Worm (Caenorhabditis elegans) whole organism, L4 larva: ENCODE results near the gene F55G1.7.
A peak's percentile ranks its signal among the peaks of the same experiment; 100 is the strongest.

ENCODE experiments used
- F10B5.3 ChIP-seq: sonication (generic microtip); optimal IDR thresholded peaks from 2 replicates; lab custom pipeline; 2016; ENCODE audit warnings: mild to moderate bottlenecking, missing genetic modification characterization, missing compliant biosample characterization
- F44E2.7 ChIP-seq: fragments of 200-800 bp; sonication (Bioruptor generic); IDR thresholded peaks from 2 replicates; pipeline ENCODE4 v2.1.2; 2022; ENCODE audit warnings: missing genetic modification characterization, missing compliant biosample characterization
- R02D3.7 ChIP-seq: fragments of 150-350 bp; sonication (generic microtip); optimal IDR thresholded peaks from 3 replicates; lab custom pipeline; 2014; ENCODE audit warnings: missing biosample characterization, missing genetic modification characterization
- T20F7.1 ChIP-seq: fragments of 200-800 bp; sonication (Bioruptor generic); optimal IDR thresholded peaks from 2 replicates; lab custom pipeline; 2018; ENCODE audit warnings: mild to moderate bottlenecking, missing genetic modification characterization, missing compliant biosample characterization
- Y105C5A.15 ChIP-seq: fragments of 200-800 bp; sonication (Bioruptor generic); IDR thresholded peaks from 2 replicates; pipeline ENCODE4 v1.3.6; 2022; ENCODE audit warnings: missing genetic modification characterization, missing compliant biosample characterization
- Y5F2A.4 ChIP-seq: fragments of 200-800 bp; sonication (Bioruptor generic); optimal IDR thresholded peaks from 2 replicates; lab custom pipeline; 2018; ENCODE audit warnings: mild to moderate bottlenecking, missing genetic modification characterization, missing compliant biosample characterization
- aha-1 ChIP-seq: fragments of 150-350 bp; peaks from one replicate; lab custom pipeline; 2014; ENCODE audit warnings: missing biosample characterization, missing genetic modification characterization
- ceh-82 ChIP-seq: sonication (generic microtip); optimal IDR thresholded peaks from 2 replicates; lab custom pipeline; 2017; ENCODE audit warnings: missing biosample characterization, missing genetic modification characterization
- daf-16 ChIP-seq, 3 experiments: sonication (generic microtip); optimal IDR thresholded peaks; 2 replicates each; lab custom pipeline; 2016 to 2017; ENCODE audit warnings: missing genetic modification characterization in 3 of 3, missing genetic modification reagents in 3 of 3, mild to moderate bottlenecking in 2 of 3, missing compliant biosample characterization in 2 of 3, missing biosample characterization in 1 of 3, moderate library complexity in 1 of 3
- daf-19 ChIP-seq: fragments of 200-800 bp; sonication (Bioruptor generic); conservative IDR thresholded peaks from 2 replicates; pipeline ENCODE4 v1.3.6; 2022; ENCODE audit warnings: missing genetic modification characterization, missing compliant biosample characterization
- daf-8 ChIP-seq: fragments of 200-800 bp; sonication (Bioruptor generic); IDR thresholded peaks from 2 replicates; pipeline ENCODE4 v1.3.6; 2022; ENCODE audit warnings: missing genetic modification characterization, missing compliant biosample characterization
- dmd-8 ChIP-seq: fragments of 200-800 bp; sonication (Bioruptor generic); IDR thresholded peaks from 2 replicates; pipeline ENCODE4 v1.3.6; 2022; ENCODE audit warnings: missing genetic modification characterization, missing compliant biosample characterization
- egl-27 ChIP-seq: sonication (generic microtip); optimal IDR thresholded peaks from 3 replicates; lab custom pipeline; 2017; ENCODE audit warnings: missing biosample characterization, missing genetic modification reagents, missing genetic modification characterization
- hif-1 ChIP-seq, 2 experiments: sonication (generic microtip); optimal IDR thresholded peaks; 2 replicates each; lab custom pipeline; 2016 to 2017; ENCODE audit warnings: missing compliant biosample characterization in 2 of 2, missing genetic modification characterization in 2 of 2, missing genetic modification reagents in 2 of 2, missing genotype in 2 of 2, mild to moderate bottlenecking in 1 of 2
- hlh-11 ChIP-seq: fragments of 200-800 bp; sonication (Bioruptor generic); optimal IDR thresholded peaks from 2 replicates; lab custom pipeline; 2018; ENCODE audit warnings: mild to moderate bottlenecking, missing genetic modification characterization, missing compliant biosample characterization
- jun-1 ChIP-seq: fragments of 150-350 bp; optimal IDR thresholded peaks from 2 replicates; lab custom pipeline; 2014; ENCODE audit warnings: missing biosample characterization, missing genetic modification reagents, missing genetic modification characterization
- lim-7 ChIP-seq: fragments of 200-800 bp; sonication (Bioruptor generic); IDR thresholded peaks from 2 replicates; pipeline ENCODE4 v1.3.6; 2022; ENCODE audit warnings: missing genetic modification characterization, missing compliant biosample characterization
- lin-1 ChIP-seq: fragments of 200-800 bp; sonication (Bioruptor generic); IDR thresholded peaks from 2 replicates; pipeline ENCODE4 v1.3.6; 2022; ENCODE audit warnings: missing genetic modification reagents, missing genetic modification characterization, missing compliant biosample characterization
- lin-15B ChIP-seq: fragments of 150-350 bp; sonication (generic microtip); optimal IDR thresholded peaks from 3 replicates; lab custom pipeline; 2014; ENCODE audit warnings: missing biosample characterization, missing genetic modification characterization
- lsy-2 ChIP-seq, 2 experiments: fragments of 150-350 bp in 1 of 2; sonication (generic microtip) in 1 of 2; optimal IDR thresholded peaks; 2 replicates each; lab custom pipeline; 2014 to 2017; ENCODE audit warnings: missing biosample characterization in 2 of 2, missing genetic modification characterization in 2 of 2
- madf-5 ChIP-seq, 2 experiments: fragments of 200-800 bp; sonication (Bioruptor generic); IDR thresholded peaks; 2 replicates each; pipeline ENCODE4 v1.3.6; 2022; ENCODE audit warnings: missing compliant biosample characterization in 2 of 2, missing genetic modification characterization in 2 of 2
- madf-9 ChIP-seq: fragments of 200-800 bp; sonication (Bioruptor generic); conservative IDR thresholded peaks from 2 replicates; pipeline ENCODE4 v1.3.6; 2022; ENCODE audit warnings: missing genetic modification reagents, missing genetic modification characterization, missing compliant biosample characterization
- mdt-29 ChIP-seq: fragments of 200-800 bp; sonication (Bioruptor generic); IDR thresholded peaks from 2 replicates; pipeline ENCODE4 v1.3.6; 2022; ENCODE audit warnings: missing genetic modification reagents, missing genetic modification characterization, missing compliant biosample characterization
- mxl-3 ChIP-seq: fragments of 200-800 bp; sonication (Bioruptor generic); optimal IDR thresholded peaks from 2 replicates; lab custom pipeline; 2018; ENCODE audit warnings: mild to moderate bottlenecking, missing genetic modification characterization, missing compliant biosample characterization
- nhr-11 ChIP-seq: fragments of 150-350 bp; optimal IDR thresholded peaks from 2 replicates; lab custom pipeline; 2014; ENCODE audit warnings: missing biosample characterization, missing genetic modification characterization
- nhr-25 ChIP-seq: sonication (generic microtip); optimal IDR thresholded peaks from 2 replicates; lab custom pipeline; 2017; ENCODE audit warnings: missing genetic modification characterization, mild to moderate bottlenecking, missing compliant biosample characterization, antibody characterized with exemption, moderate library complexity, borderline replicate concordance; ENCODE audit not compliant: insufficient read depth
- nhr-42 ChIP-seq: fragments of 200-800 bp; sonication (Bioruptor generic); IDR thresholded peaks from 2 replicates; pipeline ENCODE4 v1.3.6; 2022; ENCODE audit warnings: missing genetic modification characterization, missing compliant biosample characterization
- nhr-48 ChIP-seq: sonication (generic microtip); optimal IDR thresholded peaks from 2 replicates; lab custom pipeline; 2016; ENCODE audit warnings: mild to moderate bottlenecking, missing genetic modification characterization, missing compliant biosample characterization
- nhr-76 ChIP-seq: fragments of 150-350 bp; optimal IDR thresholded peaks from 2 replicates; lab custom pipeline; 2014; ENCODE audit warnings: missing biosample characterization, missing genetic modification characterization
- php-3 ChIP-seq: fragments of 200-800 bp; sonication (Bioruptor generic); IDR thresholded peaks from 2 replicates; pipeline ENCODE4 v1.3.6; 2022; ENCODE audit warnings: missing genetic modification reagents, missing genetic modification characterization, missing compliant biosample characterization
- set-16 ChIP-seq: fragments of 200-800 bp; sonication (Bioruptor generic); IDR thresholded peaks from 2 replicates; pipeline ENCODE4 v1.3.6; 2022; ENCODE audit warnings: missing genetic modification reagents, missing genetic modification characterization, missing compliant biosample characterization
- skn-1 ChIP-seq: fragments of 150-350 bp; optimal IDR thresholded peaks from 2 replicates; lab custom pipeline; 2014; ENCODE audit warnings: missing biosample characterization, missing genetic modification characterization
- unc-130 ChIP-seq: sonication (generic microtip); optimal IDR thresholded peaks from 2 replicates; lab custom pipeline; 2016; ENCODE audit warnings: missing genetic modification reagents, missing genetic modification characterization, missing compliant biosample characterization
- unc-39 ChIP-seq: sonication (generic microtip); optimal IDR thresholded peaks from 2 replicates; lab custom pipeline; 2017; ENCODE audit warnings: missing biosample characterization, missing genetic modification characterization
- unc-62 ChIP-seq, 3 experiments: fragments of 150-350 bp in 1 of 3; sonication (generic microtip); optimal IDR thresholded peaks in 2 of 3; peaks in 1 of 3; 1 replicate in 1 of 3; 2 replicates in 2 of 3; lab custom pipeline; 2014 to 2017; ENCODE audit warnings: missing biosample characterization in 3 of 3, missing genetic modification characterization in 3 of 3, missing genetic modification reagents in 3 of 3, missing genotype in 1 of 3
- zag-1 ChIP-seq: fragments of 150-350 bp; optimal IDR thresholded peaks from 2 replicates; lab custom pipeline; 2014; ENCODE audit warnings: missing biosample characterization, missing genetic modification characterization
- zfp-2 ChIP-seq: sonication (generic microtip); optimal IDR thresholded peaks from 2 replicates; lab custom pipeline; 2016; ENCODE audit warnings: mild to moderate bottlenecking, missing genetic modification characterization, missing compliant biosample characterization
- zip-11 ChIP-seq: fragments of 200-800 bp; sonication (Bioruptor generic); IDR thresholded peaks from 2 replicates; pipeline ENCODE4 v1.3.6; 2022; ENCODE audit warnings: missing genetic modification characterization, missing compliant biosample characterization
- zip-2 ChIP-seq: fragments of 150-350 bp; optimal IDR thresholded peaks from 2 replicates; lab custom pipeline; 2014; ENCODE audit warnings: missing biosample characterization, missing genetic modification characterization
- ztf-11 ChIP-seq: fragments of 150-350 bp; optimal IDR thresholded peaks from 2 replicates; lab custom pipeline; 2014; ENCODE audit warnings: missing biosample characterization, missing genetic modification characterization
- ztf-7 ChIP-seq: fragments of 150-350 bp; optimal IDR thresholded peaks from 2 replicates; lab custom pipeline; 2014; ENCODE audit warnings: missing biosample characterization, missing genetic modification characterization

Gene F55G1.7

ce11 chrIV:7428347-7428746, 41.3 kb downstream of the F55G1.7 start:
- no peak for TF ChIP-seq mdt-29
- TF ChIP-seq zag-1 (tag; lab: Kevin White, UChicago): no peak
- TF ChIP-seq lim-7 (GFP tag; lab: Robert Waterston, UW): no peak
- TF ChIP-seq set-16: no peak
- no peak for TF ChIP-seq daf-8 (GFP tag; lab: Robert Waterston, UW)
- TF ChIP-seq nhr-42 (GFP tag; lab: Robert Waterston, UW): no peak
- no peak for TF ChIP-seq madf-9 (GFP tag; lab: Robert Waterston, UW)
- TF ChIP-seq hlh-11 (tag; lab: Kevin White, UChicago): no peak
- no peak for TF ChIP-seq php-3 (GFP tag; lab: Robert Waterston, UW)
- no peak for TF ChIP-seq ztf-11 (tag; lab: Kevin White, UChicago)
- TF ChIP-seq jun-1: no peak
- TF ChIP-seq Y105C5A.15: no peak
- no peak for TF ChIP-seq hif-1 (tag; optimal IDR thresholded peaks at IDR 0.05; lab: Kevin White, UChicago)
- no peak for TF ChIP-seq Y5F2A.4
- no peak for TF ChIP-seq zip-2 (tag; lab: Kevin White, UChicago)
- TF ChIP-seq ztf-7: no peak
- TF ChIP-seq lin-1 (GFP tag; lab: Robert Waterston, UW): no peak

ce11 chrIV:7426055-7426454, 43.6 kb downstream of the F55G1.7 start:
- TF ChIP-seq aha-1 (tag; lab: Kevin White, UChicago): peak; percentile 40
- TF ChIP-seq egl-27: no peak
- no peak for TF ChIP-seq mxl-3 (GFP tag; lab: Kevin White, UChicago)
- peak in 1 of 2 experiments; percentile 18 for TF ChIP-seq daf-16 (GFP tag; optimal IDR thresholded peaks at IDR 0.05; lab: Kevin White, UChicago)
- no peak for TF ChIP-seq daf-16 (tag; optimal IDR thresholded peaks at IDR 0.05; lab: Kevin White, UChicago)
- no peak for TF ChIP-seq lin-15B (tag; lab: Kevin White, UChicago)
- no peak for TF ChIP-seq ceh-82
- no peak for TF ChIP-seq R02D3.7
- TF ChIP-seq Y5F2A.4: no peak
- TF ChIP-seq nhr-11 (tag; lab: Kevin White, UChicago): peak; percentile 63
- no peak for TF ChIP-seq lsy-2 (tag; optimal IDR thresholded peaks at IDR 0.05; lab: Kevin White, UChicago)
- TF ChIP-seq madf-5 (GFP tag; IDR thresholded peaks at IDR 0.05; lab: Robert Waterston, UW): no peak

ce11 chrIV:7424198-7424597, 45.4 kb downstream of the F55G1.7 start, which contains the start of gene unc-82:
Gene unc-82 (plus strand): TSS chrIV:7424498.
- TF ChIP-seq skn-1 (tag; lab: Kevin White, UChicago): no peak
- TF ChIP-seq aha-1 (tag; lab: Kevin White, UChicago): peak; percentile 74

ce11 chrIV:7420913-7421312, 48.7 kb downstream of the F55G1.7 start, which contains the start of gene srtx-1:
Gene srtx-1 (plus strand): TSS chrIV:7421213.
- TF ChIP-seq unc-62 (GFP tag; optimal IDR thresholded peaks at IDR 0.05 in 1 of 2; lab: Kevin White, UChicago): peak in 1 of 2 experiments; percentile 70
- no peak for TF ChIP-seq unc-62 (tag; optimal IDR thresholded peaks at IDR 0.05; lab: Kevin White, UChicago)
- TF ChIP-seq unc-130: no peak

ce11 chrIV:7418818-7419217, 50.8 kb downstream of the F55G1.7 start, which contains the start of gene B0496.6:
Gene B0496.6 (plus strand): TSS chrIV:7419118.
- TF ChIP-seq dmd-8 (no peak), T20F7.1 (GFP tag; lab: Kevin White, UChicago) (no peak), nhr-48 (tag; lab: Kevin White, UChicago) (no peak), F44E2.7 (GFP tag; lab: Robert Waterston, UW) (no peak), unc-39 (tag; lab: Kevin White, UChicago) (no peak), nhr-76 (tag; lab: Kevin White, UChicago) (no peak), hlh-11 (tag; lab: Kevin White, UChicago) (no peak), zip-11 (no peak), lin-15B (tag; lab: Kevin White, UChicago) (no peak), zfp-2 (tag; lab: Kevin White, UChicago) (no peak), lsy-2 (tag; optimal IDR thresholded peaks at IDR 0.05; lab: Kevin White, UChicago) (no peak), nhr-11 (tag; lab: Kevin White, UChicago) (no peak), daf-8 (GFP tag; lab: Robert Waterston, UW) (no peak), nhr-25 (no peak), daf-19 (GFP tag; lab: Robert Waterston, UW) (no peak), F10B5.3 (tag; lab: Kevin White, UChicago) (no peak)
